Fruit fly (Drosophila melanogaster): ENCODE data around the gene CheA87a.
A peak's percentile ranks its signal among the peaks of the same experiment; 100 is the strongest.

Gene CheA87a

DNA sequence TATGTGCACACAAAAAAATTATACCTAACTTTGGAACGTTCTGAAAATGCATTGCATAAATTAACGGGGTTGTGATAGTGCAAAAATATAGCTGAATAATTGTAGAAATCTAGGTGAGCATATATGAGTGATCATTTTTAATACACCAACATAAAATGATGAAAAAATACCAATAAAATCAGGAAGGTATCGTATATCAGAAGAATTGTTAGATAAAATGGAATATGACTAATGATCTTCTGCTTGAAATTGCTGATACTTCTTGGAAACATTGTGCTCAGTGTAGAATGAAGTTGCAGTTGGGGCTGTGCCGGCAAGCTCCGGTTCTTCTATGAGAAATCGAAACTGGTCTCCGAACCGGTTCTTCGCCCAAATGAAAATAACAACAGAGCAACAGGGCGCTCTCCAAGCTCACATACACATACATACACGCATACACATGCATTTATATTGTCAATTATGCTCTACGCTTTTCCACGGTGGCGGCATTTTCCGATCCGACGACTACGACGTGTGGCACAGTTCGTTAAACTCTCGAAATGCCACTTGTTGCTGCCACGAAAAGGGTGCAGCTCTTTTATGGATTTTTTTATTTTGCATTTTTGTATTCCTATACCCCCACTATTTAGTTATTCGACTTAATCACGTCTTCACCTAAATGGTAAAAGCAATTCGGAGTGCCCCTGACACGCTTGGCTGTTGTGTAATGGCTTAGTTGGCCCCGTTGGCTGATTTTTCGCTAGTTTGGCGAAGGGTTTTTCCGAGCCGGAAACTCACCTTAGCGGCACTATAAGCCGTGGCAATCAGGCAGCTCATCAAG is 31.7 kb downstream of the CheA87a start (continued):
- TF ChIP-seq Lhr (GFP tag; optimal IDR thresholded peaks at IDR 0.05) (peak; percentile 78), CG15011 (GFP tag; optimal IDR thresholded peaks at IDR 0.05) (peak; percentile 77), Dfd (GFP tag; optimal IDR thresholded peaks at IDR 0.05) (no peak), CG33557 (GFP tag; optimal IDR thresholded peaks at IDR 0.05) (peak; percentile 92), Atf6 (GFP tag; IDR thresholded peaks at IDR 0.05) (peak; percentile 88), wor (GFP tag; IDR thresholded peaks at IDR 0.05) (peak; percentile 83), CG1602 (GFP tag; optimal IDR thresholded peaks at IDR 0.05) (peak; percentile 91), chif (GFP tag; optimal IDR thresholded peaks at IDR 0.05) (peak; percentile 69 to 90), B-H2 (GFP tag; optimal IDR thresholded peaks at IDR 0.05) (peak; percentile 19), psq (GFP tag; optimal IDR thresholded peaks at IDR 0.05) (peak; percentile 74), CG7745 (tag; optimal IDR thresholded peaks at IDR 0.05) (no peak), knrl (GFP tag; IDR thresholded peaks at IDR 0.05; ENCODE audit: partially characterized antibody) (no peak), vvl (GFP tag; IDR thresholded peaks at IDR 0.05) (peak; percentile 89), jing (GFP tag; optimal IDR thresholded peaks at IDR 0.05) (peak; percentile 77), CG9609 (GFP tag; optimal IDR thresholded peaks at IDR 0.05) (peak; percentile 88), CG9932 (GFP tag; IDR thresholded peaks at IDR 0.05) (peak; percentile 85), CG18262 (tag; optimal IDR thresholded peaks at IDR 0.05) (peak; percentile 95), ATbp (GFP tag; optimal IDR thresholded peaks at IDR 0.05) (peak; percentile 79), az2 (GFP tag; optimal IDR thresholded peaks at IDR 0.05) (peak; percentile 90), CG12391 (tag; optimal IDR thresholded peaks at IDR 0.05) (peak; percentile 95), CG16863 (GFP tag; optimal IDR thresholded peaks at IDR 0.05) (peak; percentile 90), Deaf1 (tag; optimal IDR thresholded peaks at IDR 0.05) (peak; percentile 48), CG11560 (tag; IDR thresholded peaks at IDR 0.05) (peak; percentile 62; the same call in 2 of the 3 replicates), CG30403 (GFP tag; optimal IDR thresholded peaks at IDR 0.05) (peak; percentile 95), CG7928 (GFP tag; optimal IDR thresholded peaks at IDR 0.05) (peak; percentile 42), dimm (GFP tag; IDR thresholded peaks at IDR 0.05) (peak; percentile 11; the same call in 1 of the 2 replicates), Atf-2 (GFP tag; optimal IDR thresholded peaks at IDR 0.05) (peak; percentile 91), CG3995 (GFP tag; optimal IDR thresholded peaks at IDR 0.05) (peak; percentile 28), grn (GFP tag; optimal IDR thresholded peaks at IDR 0.05) (peak; percentile 57), Mrtf (GFP tag; IDR thresholded peaks at IDR 0.05) (peak; percentile 67; the same call in 1 of the 3 replicates), CG11696 (GFP tag; IDR thresholded peaks at IDR 0.05) (peak; percentile 62; the same call in 1 of the 2 replicates), unpg (GFP tag; optimal IDR thresholded peaks at IDR 0.05) (peak; percentile 92), zf30C (GFP tag; optimal IDR thresholded peaks at IDR 0.05) (peak; percentile 90), CG4707 (GFP tag; optimal IDR thresholded peaks at IDR 0.05) (peak; percentile 66), CG15514 (GFP tag; optimal IDR thresholded peaks at IDR 0.05) (peak; percentile 80), kah (GFP tag; optimal IDR thresholded peaks at IDR 0.05) (peak; percentile 86), tap (tag; optimal IDR thresholded peaks at IDR 0.05) (peak; percentile 82), CG3163 (GFP tag; optimal IDR thresholded peaks at IDR 0.05) (peak; percentile 71), CG10267 (tag; optimal IDR thresholded peaks at IDR 0.05) (peak; percentile 84), unc-4 (GFP tag; IDR thresholded peaks at IDR 0.05; ENCODE audit: partially characterized antibody) (no peak), ranshi (GFP tag; IDR thresholded peaks at IDR 0.05) (peak; percentile 74; the same call in 1 of the 2 replicates), CG7271 (tag; optimal IDR thresholded peaks at IDR 0.05) (peak; percentile 43), bcd (GFP tag; optimal IDR thresholded peaks at IDR 0.05) (peak; percentile 87), cg (GFP tag; optimal IDR thresholded peaks at IDR 0.05) (peak; percentile 76), Atf3 (GFP tag; optimal IDR thresholded peaks at IDR 0.05) (peak; percentile 87), CG9876 (GFP tag; optimal IDR thresholded peaks at IDR 0.05) (peak; percentile 68), Ravus (GFP tag; IDR thresholded peaks at IDR 0.05) (peak; percentile 66), trem (tag; optimal IDR thresholded peaks at IDR 0.05) (peak; percentile 88), Hsf (GFP tag; optimal IDR thresholded peaks at IDR 0.05) (peak; percentile 93)

Measured in whole organism, embryonic.